Fruit fly (Drosophila melanogaster) whole organism, embryonic: ENCODE results near the gene CG34282.

Experiments
- ATbp ChIP-seq: fragments of 200-800 bp; sonication (Bioruptor generic); optimal IDR thresholded peaks from 2 replicates; lab custom pipeline; 2017; ENCODE audit warnings: missing biosample characterization, mild to moderate bottlenecking, missing genetic modification characterization, missing genetic modification reagents
- Ada2b ChIP-seq: fragments of 200-800 bp; sonication (Bioruptor generic); IDR thresholded peaks from 2 replicates; pipeline ENCODE4 v1.3.6; 2022; ENCODE audit warnings: missing biosample characterization, missing genetic modification characterization
- B-H1 ChIP-seq: fragments of 200-800 bp; sonication (Bioruptor generic); IDR thresholded peaks from 3 replicates; pipeline ENCODE4 v1.3.6; 2022; ENCODE audit warnings: missing biosample characterization, missing genetic modification characterization
- CG11093 ChIP-seq: fragments of 200-800 bp; sonication (Bioruptor generic); IDR thresholded peaks from 3 replicates; pipeline ENCODE4 v1.3.6; 2022; ENCODE audit warnings: missing biosample characterization, missing genetic modification characterization
- CG11504 ChIP-seq: fragments of 200-800 bp; sonication (Bioruptor generic); optimal IDR thresholded peaks from 3 replicates; lab custom pipeline; 2019; ENCODE audit warnings: missing biosample characterization, mild to moderate bottlenecking, missing genetic modification characterization, moderate library complexity
- CG13123 ChIP-seq: fragments of 200-800 bp; sonication (Bioruptor generic); optimal IDR thresholded peaks from 2 replicates; lab custom pipeline; 2016; ENCODE audit warnings: missing biosample characterization, missing genetic modification characterization
- CG16813 ChIP-seq: fragments of 200-800 bp; sonication (Bioruptor generic); IDR thresholded peaks from 3 replicates; pipeline ENCODE4 v1.3.6; 2022; ENCODE audit warnings: missing biosample characterization, missing genetic modification characterization; ENCODE audit not compliant: partially characterized antibody
- CG16863 ChIP-seq: fragments of 200-800 bp; sonication (Bioruptor generic); optimal IDR thresholded peaks from 3 replicates; lab custom pipeline; 2016; ENCODE audit warnings: missing biosample characterization, missing genetic modification characterization
- CG17328 ChIP-seq: fragments of 200-800 bp; sonication (Bioruptor generic); IDR thresholded peaks from 2 replicates; pipeline ENCODE4 v1.3.6; 2022; ENCODE audit warnings: missing biosample characterization, missing genetic modification characterization
- CG17802 ChIP-seq: fragments of 200-800 bp; sonication (Bioruptor generic); optimal IDR thresholded peaks from 2 replicates; lab custom pipeline; 2018; ENCODE audit warnings: missing biosample characterization, mild to moderate bottlenecking, missing genetic modification characterization, moderate library complexity
- CG2199 ChIP-seq: fragments of 200-800 bp; sonication (Bioruptor generic); IDR thresholded peaks from 3 replicates; pipeline ENCODE4 v1.3.6; 2022; ENCODE audit warnings: missing biosample characterization, missing genetic modification characterization
- CG31365 ChIP-seq: fragments of 200-800 bp; sonication (Bioruptor generic); optimal IDR thresholded peaks from 2 replicates; lab custom pipeline; 2018; ENCODE audit warnings: missing biosample characterization, mild to moderate bottlenecking, missing genetic modification characterization
- CG3163 ChIP-seq: fragments of 200-800 bp; sonication (Bioruptor generic); optimal IDR thresholded peaks from 3 replicates; lab custom pipeline; 2016; ENCODE audit warnings: missing biosample characterization, missing genetic modification characterization
- CG3281 ChIP-seq: fragments of 200-800 bp; sonication (Bioruptor generic); optimal IDR thresholded peaks from 3 replicates; lab custom pipeline; 2017; ENCODE audit warnings: missing biosample characterization, mild to moderate bottlenecking, missing genetic modification characterization
- CG3995 ChIP-seq: fragments of 200-800 bp; sonication (Bioruptor generic); optimal IDR thresholded peaks from 3 replicates; lab custom pipeline; 2016; ENCODE audit warnings: missing biosample characterization, missing genetic modification characterization
- CG4404 ChIP-seq: fragments of 200-800 bp; sonication (Bioruptor generic); IDR thresholded peaks from 2 replicates; pipeline ENCODE4 v1.3.6; 2022; ENCODE audit warnings: missing biosample characterization, missing genetic modification characterization
- CG5180 ChIP-seq: fragments of 200-800 bp; sonication (Bioruptor generic); optimal IDR thresholded peaks from 3 replicates; lab custom pipeline; 2017; ENCODE audit warnings: missing biosample characterization, missing genetic modification characterization, mild to moderate bottlenecking, moderate library complexity, missing genetic modification reagents
- CG7745 ChIP-seq: fragments of 200-800 bp; sonication (Bioruptor generic); optimal IDR thresholded peaks from 2 replicates; lab custom pipeline; 2018; ENCODE audit warnings: missing biosample characterization, mild to moderate bottlenecking, missing genetic modification characterization, moderate library complexity
- CG8281 ChIP-seq: fragments of 200-800 bp; sonication (Bioruptor generic); optimal IDR thresholded peaks from 2 replicates; lab custom pipeline; 2018; ENCODE audit warnings: missing biosample characterization, mild to moderate bottlenecking, missing genetic modification characterization, moderate library complexity
- CG9727 ChIP-seq: fragments of 200-800 bp; sonication (Bioruptor generic); optimal IDR thresholded peaks from 3 replicates; lab custom pipeline; 2017; ENCODE audit warnings: missing biosample characterization, mild to moderate bottlenecking, missing genetic modification characterization
- Camta ChIP-seq: fragments of 200-800 bp; sonication (Bioruptor generic); optimal IDR thresholded peaks from 2 replicates; lab custom pipeline; 2016; ENCODE audit warnings: missing biosample characterization, missing genetic modification characterization
- D ChIP-seq, 2 experiments: fragments of 200-800 bp in 1 of 2; fragments of >200 bp in 1 of 2; sonication (Bioruptor generic) in 1 of 2; optimal IDR thresholded peaks; 2 replicates in 1 of 2; 3 replicates in 1 of 2; lab custom pipeline; 2017; ENCODE audit warnings: mild to moderate bottlenecking in 1 of 2, missing biosample characterization in 1 of 2, missing genetic modification characterization in 1 of 2, missing genetic modification reagents in 1 of 2
- D19B ChIP-seq: fragments of 200-800 bp; sonication (Bioruptor generic); optimal IDR thresholded peaks from 2 replicates; lab custom pipeline; 2017; ENCODE audit warnings: missing biosample characterization, mild to moderate bottlenecking, missing genetic modification characterization
- Dfd ChIP-seq, 2 experiments: fragments of >200 bp; optimal IDR thresholded peaks; 2 replicates each; lab custom pipeline; 2017; ENCODE audit warnings: missing biosample characterization in 2 of 2, missing genetic modification characterization in 2 of 2
- Dip2 ChIP-seq: fragments of 200-800 bp; sonication (Bioruptor generic); IDR thresholded peaks from 2 replicates; pipeline ENCODE4 v1.3.6; 2022; ENCODE audit warnings: missing biosample characterization, missing genetic modification characterization
- Eip74EF ChIP-seq, 2 experiments: fragments of 200-800 bp in 1 of 2; fragments of >200 bp in 1 of 2; sonication (Bioruptor generic) in 1 of 2; optimal IDR thresholded peaks; 2 replicates each; lab custom pipeline; 2017 to 2019; ENCODE audit warnings: missing biosample characterization in 2 of 2, missing genetic modification characterization in 2 of 2, mild to moderate bottlenecking in 1 of 2, moderate library complexity in 1 of 2
- Hey ChIP-seq: fragments of 200-800 bp; sonication (Bioruptor generic); optimal IDR thresholded peaks from 3 replicates; lab custom pipeline; 2018; ENCODE audit warnings: missing biosample characterization, mild to moderate bottlenecking, missing genetic modification characterization
- Hmr ChIP-seq: fragments of 200-800 bp; sonication (Bioruptor generic); optimal IDR thresholded peaks from 3 replicates; lab custom pipeline; 2017; ENCODE audit warnings: mild to moderate bottlenecking, missing biosample characterization, missing genetic modification reagents, missing genetic modification characterization
- Hsf ChIP-seq: fragments of 200-800 bp; sonication (Bioruptor generic); optimal IDR thresholded peaks from 3 replicates; lab custom pipeline; 2016; ENCODE audit warnings: missing biosample characterization, missing genetic modification characterization
- Lhr ChIP-seq: fragments of 200-800 bp; sonication (Bioruptor generic); optimal IDR thresholded peaks from 3 replicates; lab custom pipeline; 2017; ENCODE audit warnings: mild to moderate bottlenecking, missing biosample characterization, missing genetic modification reagents, missing genetic modification characterization
- Mad ChIP-seq: fragments of 200-800 bp; sonication (Bioruptor generic); optimal IDR thresholded peaks from 2 replicates; lab custom pipeline; 2016; ENCODE audit warnings: missing biosample characterization, missing genetic modification characterization
- Oli ChIP-seq: fragments of 200-800 bp; sonication (Bioruptor generic); optimal IDR thresholded peaks from 2 replicates; lab custom pipeline; 2018; ENCODE audit warnings: missing biosample characterization, mild to moderate bottlenecking, missing genetic modification characterization, moderate library complexity
- Scr ChIP-seq: fragments of 200-800 bp; sonication (Bioruptor generic); IDR thresholded peaks from 2 replicates; pipeline ENCODE4 v1.3.6; 2022; ENCODE audit warnings: missing biosample characterization, missing genetic modification characterization; ENCODE audit not compliant: partially characterized antibody
- abd-A ChIP-seq: fragments of 200-800 bp; sonication (Bioruptor generic); optimal IDR thresholded peaks from 3 replicates; lab custom pipeline; 2019; ENCODE audit warnings: missing biosample characterization, mild to moderate bottlenecking, missing genetic modification characterization, moderate library complexity
- danr ChIP-seq: fragments of 200-800 bp; sonication (Bioruptor generic); IDR thresholded peaks from 2 replicates; pipeline ENCODE4 v1.3.6; 2022; ENCODE audit warnings: missing biosample characterization, missing genetic modification characterization
- eve ChIP-seq, 2 experiments: fragments of >200 bp; optimal IDR thresholded peaks; 2 replicates each; lab custom pipeline; 2017; ENCODE audit warnings: missing biosample characterization in 2 of 2, missing genetic modification characterization in 2 of 2
- fd102C ChIP-seq: fragments of 200-800 bp; sonication (Bioruptor generic); optimal IDR thresholded peaks from 2 replicates; lab custom pipeline; 2018; ENCODE audit warnings: missing biosample characterization, mild to moderate bottlenecking, missing genetic modification characterization, moderate library complexity
- hbn ChIP-seq: fragments of 200-800 bp; sonication (Bioruptor generic); IDR thresholded peaks from 2 replicates; pipeline ENCODE4 v1.3.6; 2022; ENCODE audit warnings: missing biosample characterization, missing genetic modification characterization; ENCODE audit not compliant: partially characterized antibody
- kni ChIP-seq: fragments of 200-800 bp; sonication (Bioruptor generic); optimal IDR thresholded peaks from 3 replicates; lab custom pipeline; 2017; ENCODE audit warnings: mild to moderate bottlenecking, missing biosample characterization, missing genetic modification reagents, missing genetic modification characterization
- lbe ChIP-seq: fragments of 200-800 bp; sonication (Bioruptor generic); optimal IDR thresholded peaks from 2 replicates; lab custom pipeline; 2016; ENCODE audit warnings: missing biosample characterization, mild to moderate bottlenecking, missing genetic modification characterization
- lilli ChIP-seq: fragments of 200-800 bp; sonication (Bioruptor generic); optimal IDR thresholded peaks from 3 replicates; lab custom pipeline; 2016; ENCODE audit warnings: missing biosample characterization, missing genetic modification characterization
- nau ChIP-seq: fragments of 200-800 bp; sonication (Bioruptor generic); optimal IDR thresholded peaks from 3 replicates; lab custom pipeline; 2017; ENCODE audit warnings: missing biosample characterization, mild to moderate bottlenecking, missing genetic modification characterization, missing genetic modification reagents
- nerfin-2 ChIP-seq: fragments of 200-800 bp; sonication (Bioruptor generic); IDR thresholded peaks from 2 replicates; pipeline ENCODE4 v1.3.6; 2022; ENCODE audit warnings: missing biosample characterization, missing genetic modification characterization; ENCODE audit not compliant: partially characterized antibody
- nmo ChIP-seq: fragments of 200-800 bp; sonication (Bioruptor generic); optimal IDR thresholded peaks from 2 replicates; lab custom pipeline; 2018; ENCODE audit warnings: missing biosample characterization, mild to moderate bottlenecking, missing genetic modification characterization, moderate library complexity
- tin ChIP-seq: fragments of 200-800 bp; sonication (Bioruptor generic); optimal IDR thresholded peaks from 3 replicates; lab custom pipeline; 2016; ENCODE audit warnings: missing biosample characterization, missing genetic modification characterization
- toy ChIP-seq: fragments of 200-800 bp; sonication (Bioruptor generic); IDR thresholded peaks from 2 replicates; pipeline ENCODE4 v1.3.6; 2022; ENCODE audit warnings: missing biosample characterization, missing genetic modification characterization
- twi ChIP-seq: fragments of 200-800 bp; optimal IDR thresholded peaks from 2 replicates; lab custom pipeline; 2019; ENCODE audit warnings: missing biosample characterization, mild to moderate bottlenecking, missing genetic modification characterization, moderate library complexity

Gene CG34282

DNA sequence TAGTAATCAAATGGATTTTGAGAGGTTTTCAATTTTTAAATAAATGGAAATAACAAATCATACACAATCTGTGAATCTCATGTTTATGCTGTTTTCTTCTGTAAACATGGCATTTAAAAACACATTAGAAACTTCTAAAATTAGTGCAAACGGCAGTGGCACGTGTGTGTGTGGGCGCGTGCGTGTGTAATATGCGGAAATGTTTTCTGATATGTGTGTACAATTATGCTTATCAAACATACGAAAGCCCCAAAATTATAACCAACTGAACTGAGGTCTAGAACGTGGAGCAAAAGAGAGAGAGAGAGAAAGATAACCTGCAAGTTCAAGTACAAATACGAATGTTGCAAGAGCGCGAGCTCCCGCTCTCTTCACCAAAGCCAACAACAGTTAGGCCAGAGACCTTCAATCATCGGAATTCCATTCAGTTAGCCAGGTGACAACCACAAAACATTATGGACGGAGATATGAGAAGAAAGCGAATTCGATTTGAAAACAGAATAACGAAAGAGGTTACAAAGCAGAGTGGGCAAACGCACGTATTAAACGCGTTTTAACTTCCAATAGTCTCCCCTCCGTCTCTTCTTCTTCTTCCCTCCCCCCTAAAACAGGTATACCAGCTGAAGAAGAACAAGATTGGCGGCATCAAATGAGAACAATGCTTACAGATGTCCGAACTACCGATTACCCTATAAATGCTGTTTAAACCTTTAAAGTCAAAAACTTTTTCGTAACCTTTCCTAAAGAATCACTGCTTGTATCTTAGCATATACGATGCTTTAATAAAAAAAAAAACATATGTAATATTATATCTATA lies 46.2 kb downstream of the CG34282 start (continued):
- TF ChIP-seq fd102C (GFP tag; lab: Kevin White, UChicago) (peak; percentile 11), CG8281 (tag; lab: Kevin White, UChicago) (peak; percentile 86), kni (GFP tag; lab: Kevin White, UChicago) (peak; percentile 88), CG4404 (GFP tag; lab: Robert Waterston, UW) (peak; percentile 86), Ada2b (GFP tag; lab: Robert Waterston, UW) (peak; percentile 97), CG9727 (peak; percentile 96), Dfd (GFP tag; optimal IDR thresholded peaks at IDR 0.05; lab: Kevin White, UChicago) (no peak), CG13123 (GFP tag; lab: Kevin White, UChicago) (peak; percentile 80), Hsf (peak; percentile 93), CG11504 (peak; percentile 97), CG5180 (GFP tag; lab: Kevin White, UChicago) (peak; percentile 87), CG7745 (peak; percentile 6), twi (tag; lab: Kevin White, UChicago) (peak; percentile 92), nau (GFP tag; lab: Kevin White, UChicago) (peak; percentile 94), CG16863 (peak; percentile 74), Hey (tag; lab: Kevin White, UChicago) (no peak), Scr (GFP tag; lab: Robert Waterston, UW) (no peak), CG11093 (GFP tag; lab: Robert Waterston, UW) (peak; percentile 93), CG17802 (tag; lab: Kevin White, UChicago) (peak; percentile 88), tin (GFP tag; lab: Kevin White, UChicago) (peak; percentile 96), CG31365 (tag; lab: Kevin White, UChicago) (peak; percentile 84), CG17328 (GFP tag; lab: Robert Waterston, UW) (peak; percentile 95), danr (GFP tag; lab: Robert Waterston, UW) (peak; percentile 93), D19B (GFP tag; lab: Kevin White, UChicago) (peak; percentile 99), B-H1 (GFP tag; lab: Robert Waterston, UW) (peak; percentile 97), Oli (tag; lab: Kevin White, UChicago) (peak; percentile 95), Eip74EF (GFP tag; optimal IDR thresholded peaks at IDR 0.05; lab: Kevin White, UChicago) (peak in 1 of 2 experiments; percentile 80), abd-A (tag; lab: Kevin White, UChicago) (peak; percentile 87), hbn (GFP tag; lab: Robert Waterston, UW) (no peak), Camta (peak; percentile 86), lbe (GFP tag; lab: Kevin White, UChicago) (peak; percentile 97), toy (GFP tag; lab: Robert Waterston, UW) (peak; percentile 93), CG3281 (GFP tag; lab: Kevin White, UChicago) (peak; percentile 98), Mad (GFP tag; lab: Kevin White, UChicago) (peak; percentile 88), CG16813 (GFP tag; lab: Robert Waterston, UW) (no peak), nerfin-2 (GFP tag; lab: Robert Waterston, UW) (no peak), Lhr (GFP tag; lab: Kevin White, UChicago) (peak; percentile 79), lilli (peak; percentile 96), Dip2 (peak; percentile 33; the same call in 1 of the 2 replicates), ATbp (GFP tag; lab: Kevin White, UChicago) (peak; percentile 92), CG3995 (peak; percentile 78), CG2199 (GFP tag; lab: Robert Waterston, UW) (peak; percentile 80; the same call in 2 of the 3 replicates), D (optimal IDR thresholded peaks at IDR 0.05; lab: Kevin White, UChicago) (no peak), D (GFP tag; optimal IDR thresholded peaks at IDR 0.05; lab: Kevin White, UChicago) (peak; percentile 95), eve (GFP tag; optimal IDR thresholded peaks at IDR 0.05; lab: Kevin White, UChicago) (no peak), CG3163 (GFP tag; lab: Kevin White, UChicago) (peak; percentile 43), nmo (GFP tag; lab: Kevin White, UChicago) (peak; percentile 98), Hmr (peak; percentile 96)
